Fruit fly (Drosophila melanogaster): ENCODE data around the gene pira.
A peak's percentile ranks its signal among the peaks of the same experiment; 100 is the strongest.

Gene pira

dm6 chrX:12719152-12719779 lies 44.1 kb downstream of the pira start (continued):
- TF ChIP-seq fu2 (GFP tag; optimal IDR thresholded peaks at IDR 0.05) (peak; percentile 67), YL-1 (GFP tag; optimal IDR thresholded peaks at IDR 0.05) (no peak), BEAF-32 (GFP tag; optimal IDR thresholded peaks at IDR 0.05) (no peak), nau (GFP tag; optimal IDR thresholded peaks at IDR 0.05) (peak; percentile 49), CG18764 (GFP tag; optimal IDR thresholded peaks at IDR 0.05) (peak; percentile 21), CG10431 (GFP tag; optimal IDR thresholded peaks at IDR 0.05) (no peak), CG8290 (GFP tag; optimal IDR thresholded peaks at IDR 0.05) (no peak), CG8290 (tag; optimal IDR thresholded peaks at IDR 0.05) (peak in 1 of 2 experiments; percentile 80), mirr (GFP tag; optimal IDR thresholded peaks at IDR 0.05) (no peak), CoRest (tag; optimal IDR thresholded peaks at IDR 0.05) (peak; percentile 66), CG2875 (GFP tag; optimal IDR thresholded peaks at IDR 0.05) (peak; percentile 46), hbn (GFP tag; IDR thresholded peaks at IDR 0.05; ENCODE audit: partially characterized antibody) (no peak), p53 (GFP tag; optimal IDR thresholded peaks at IDR 0.05) (no peak), sqz (GFP tag; optimal IDR thresholded peaks at IDR 0.05) (peak; percentile 49), CG12744 (GFP tag; optimal IDR thresholded peaks at IDR 0.05) (peak; percentile 14), usp (GFP tag; optimal IDR thresholded peaks at IDR 0.05) (no peak), Opbp (GFP tag; IDR thresholded peaks at IDR 0.05; ENCODE audit: partially characterized antibody) (no peak), H15 (GFP tag; IDR thresholded peaks at IDR 0.05) (peak; percentile 66; the same call in 2 of the 3 replicates), CG30403 (GFP tag; optimal IDR thresholded peaks at IDR 0.05) (peak; percentile 80), CG43689 (GFP tag; IDR thresholded peaks at IDR 0.05) (no peak), tx (GFP tag; optimal IDR thresholded peaks at IDR 0.05) (peak; percentile 69), CG15696 (tag; optimal IDR thresholded peaks at IDR 0.05) (no peak), mam (GFP tag; optimal IDR thresholded peaks at IDR 0.05) (peak; percentile 77), Lpt (GFP tag; optimal IDR thresholded peaks at IDR 0.05) (no peak), CG13296 (GFP tag; optimal IDR thresholded peaks at IDR 0.05) (peak; percentile 50), trem (tag; optimal IDR thresholded peaks at IDR 0.05) (peak; percentile 1), CG34224 (GFP tag; IDR thresholded peaks at IDR 0.05; ENCODE audit: partially characterized antibody) (no peak), CG2889 (GFP tag; IDR thresholded peaks at IDR 0.05) (no peak), CG4360 (GFP tag; IDR thresholded peaks at IDR 0.05) (no peak), CG30020 (tag; optimal IDR thresholded peaks at IDR 0.05) (no peak), CHES-1-like (GFP tag; optimal IDR thresholded peaks at IDR 0.05) (peak; percentile 68), Drgx (GFP tag; IDR thresholded peaks at IDR 0.05) (peak; percentile 79), ssp (GFP tag; IDR thresholded peaks at IDR 0.05) (peak; percentile 37), Adf1 (GFP tag; IDR thresholded peaks at IDR 0.05) (no peak), E2f2 (GFP tag; IDR thresholded peaks at IDR 0.05) (no peak), Antp (GFP tag; optimal IDR thresholded peaks at IDR 0.05) (peak; percentile 82), Blimp-1 (GFP tag; optimal IDR thresholded peaks at IDR 0.05) (peak; percentile 70), CG1792 (GFP tag; optimal IDR thresholded peaks at IDR 0.05) (peak; percentile 30), ham (GFP tag; IDR thresholded peaks at IDR 0.05) (no peak), Oaz (GFP tag; IDR thresholded peaks at IDR 0.05) (peak; percentile 53; the same call in 1 of the 2 replicates), NFAT (GFP tag; IDR thresholded peaks at IDR 0.05) (no peak), rib (GFP tag; IDR thresholded peaks at IDR 0.05) (no peak), Atf-2 (GFP tag; optimal IDR thresholded peaks at IDR 0.05) (peak; percentile 69), lab (GFP tag; optimal IDR thresholded peaks at IDR 0.05) (peak; percentile 81), BtbVII (GFP tag; optimal IDR thresholded peaks at IDR 0.05) (peak; percentile 80), eve (GFP tag; optimal IDR thresholded peaks at IDR 0.05) (no peak), Neu2 (GFP tag; optimal IDR thresholded peaks at IDR 0.05; ENCODE audit: borderline replicate concordance) (no peak), CG10565 (GFP tag; optimal IDR thresholded peaks at IDR 0.05) (peak; percentile 37), PHDP (tag; optimal IDR thresholded peaks at IDR 0.05) (peak; percentile 71), eyg (GFP tag; optimal IDR thresholded peaks at IDR 0.05) (peak; percentile 49), CG13123 (GFP tag; optimal IDR thresholded peaks at IDR 0.05) (peak; percentile 62)

Measured in whole organism, embryonic.